Worm (Caenorhabditis elegans): Measurements from ENCODE around the gene pqn-51.

DNA sequence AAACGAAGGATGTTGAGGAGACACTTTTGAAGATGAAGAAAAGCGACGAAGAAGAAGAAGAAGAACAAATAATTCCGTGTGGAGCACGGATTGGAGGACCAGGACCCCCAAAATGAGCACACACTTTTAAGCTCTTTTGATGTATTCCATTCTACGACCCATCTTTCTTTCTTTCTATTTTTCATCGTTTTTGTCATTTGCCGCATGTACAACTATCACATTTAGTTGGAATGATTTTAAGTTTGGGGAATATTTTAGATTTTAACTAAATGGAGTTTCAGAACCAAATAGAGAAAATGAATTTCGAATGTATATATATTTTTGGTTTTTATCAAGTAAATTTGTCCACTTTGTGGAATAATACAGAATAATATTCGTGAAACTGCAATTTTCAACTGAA lies 49.5 kb downstream of the pqn-51 start, which contains the start of gene unc-46:
- TF ChIP-seq unc-62 (GFP tag; optimal IDR thresholded peaks at IDR 0.05) (no peak), pha-4 (tag; optimal IDR thresholded peaks at IDR 0.05) (no peak), egrh-3 (GFP tag; IDR thresholded peaks at IDR 0.05) (no peak), madf-8 (GFP tag; conservative IDR thresholded peaks at IDR 0.05) (no peak), bed-1 (GFP tag; IDR thresholded peaks at IDR 0.05) (no peak), egl-44 (GFP tag; IDR thresholded peaks at IDR 0.05) (no peak), nhr-90 (tag; optimal IDR thresholded peaks at IDR 0.05) (no peak), zfh-2 (GFP tag; conservative IDR thresholded peaks at IDR 0.05) (no peak), C06A6.2 (GFP tag; conservative IDR thresholded peaks at IDR 0.05) (no peak), zim-3 (tag; optimal IDR thresholded peaks at IDR 0.05) (no peak), ama-1 (optimal IDR thresholded peaks at IDR 0.05) (no peak), ama-1 (GFP tag; optimal IDR thresholded peaks at IDR 0.05) (no peak), F10E7.11 (tag; optimal IDR thresholded peaks at IDR 0.05) (no peak), Y56A3A.18 (GFP tag; IDR thresholded peaks at IDR 0.05) (no peak), snpc-4 (GFP tag; optimal IDR thresholded peaks at IDR 0.05) (no peak), snpc-4 (tag; optimal IDR thresholded peaks at IDR 0.05) (no peak)

Data from whole organism, young adult.